Worm (Caenorhabditis elegans): ENCODE data around the gene fbxb-44.

The fbxb-44 gene

DNA sequence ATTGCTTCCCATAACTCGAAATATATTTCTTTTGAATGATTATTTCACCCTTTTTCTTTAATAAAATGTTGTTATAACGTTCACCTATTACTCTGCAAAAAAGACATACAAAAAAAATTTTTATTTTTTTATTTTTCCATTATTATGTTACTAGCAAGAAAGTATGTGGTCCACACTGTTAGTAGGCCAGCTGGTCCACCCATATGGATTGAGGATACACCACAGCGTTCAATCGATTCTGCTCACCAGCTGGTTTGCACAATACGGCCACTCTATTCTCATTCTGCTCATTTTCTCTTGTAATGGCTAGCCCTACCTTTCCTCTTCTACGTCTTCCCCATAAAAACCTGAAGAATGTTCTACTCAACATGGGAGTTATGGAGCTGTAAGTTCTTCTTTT, at the start of gene fbxb-44:
TSS of gene fbxb-44 (plus strand) at position 301 of the 400 bp plus-strand sequence.
- TF ChIP-seq hif-1 (tag; optimal IDR thresholded peaks at IDR 0.05) (no peak), dve-1 (tag; optimal IDR thresholded peaks at IDR 0.05; ENCODE audit: insufficient read depth) (no peak), spr-3 (GFP tag; optimal IDR thresholded peaks at IDR 0.05) (no peak), madf-9 (GFP tag; conservative IDR thresholded peaks at IDR 0.05) (no peak), lin-15B (tag; optimal IDR thresholded peaks at IDR 0.05) (no peak), aha-1 (tag) (no peak), nhr-102 (tag; optimal IDR thresholded peaks at IDR 0.05) (no peak), nhr-41 (GFP tag; IDR thresholded peaks at IDR 0.05) (no peak), nhr-42 (GFP tag; IDR thresholded peaks at IDR 0.05) (no peak), duxl-1 (tag; optimal IDR thresholded peaks at IDR 0.05; ENCODE audit: poor library complexity) (no peak), nhr-76 (tag; optimal IDR thresholded peaks at IDR 0.05) (no peak), ZK546.5 (tag; optimal IDR thresholded peaks at IDR 0.05) (no peak), T26A8.4 (GFP tag; IDR thresholded peaks at IDR 0.05) (no peak), ceh-44 (GFP tag; IDR thresholded peaks at IDR 0.05) (no peak), daf-19 (GFP tag; conservative IDR thresholded peaks at IDR 0.05) (no peak), saeg-2 (GFP tag; IDR thresholded peaks at IDR 0.05) (no peak), tra-1 (GFP tag; IDR thresholded peaks at IDR 0.05) (no peak)

DNA sequence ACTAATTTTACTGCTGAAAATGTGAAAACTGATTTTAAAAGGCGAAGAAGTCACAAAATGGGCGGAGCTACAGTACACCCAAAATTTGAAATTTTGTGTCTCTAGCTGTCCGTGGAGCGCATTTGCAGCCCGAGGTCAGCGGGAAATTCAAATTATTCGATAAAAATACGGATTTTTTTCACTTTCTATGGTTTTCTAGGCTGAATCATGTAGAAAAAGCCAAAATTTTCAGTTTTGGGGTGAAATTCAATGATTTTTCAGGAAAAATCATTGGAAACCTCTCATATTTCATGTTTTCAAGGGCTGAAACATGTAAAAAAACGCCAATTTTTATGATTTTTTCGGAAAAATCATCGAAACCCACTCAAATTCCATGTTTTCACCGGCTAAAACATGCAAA, 47.9 kb upstream of the fbxb-44 start:
- no peak for TF ChIP-seq F10B5.3 (tag; optimal IDR thresholded peaks at IDR 0.05)
- peak; percentile 90 for TF ChIP-seq aha-1 (tag)

DNA sequence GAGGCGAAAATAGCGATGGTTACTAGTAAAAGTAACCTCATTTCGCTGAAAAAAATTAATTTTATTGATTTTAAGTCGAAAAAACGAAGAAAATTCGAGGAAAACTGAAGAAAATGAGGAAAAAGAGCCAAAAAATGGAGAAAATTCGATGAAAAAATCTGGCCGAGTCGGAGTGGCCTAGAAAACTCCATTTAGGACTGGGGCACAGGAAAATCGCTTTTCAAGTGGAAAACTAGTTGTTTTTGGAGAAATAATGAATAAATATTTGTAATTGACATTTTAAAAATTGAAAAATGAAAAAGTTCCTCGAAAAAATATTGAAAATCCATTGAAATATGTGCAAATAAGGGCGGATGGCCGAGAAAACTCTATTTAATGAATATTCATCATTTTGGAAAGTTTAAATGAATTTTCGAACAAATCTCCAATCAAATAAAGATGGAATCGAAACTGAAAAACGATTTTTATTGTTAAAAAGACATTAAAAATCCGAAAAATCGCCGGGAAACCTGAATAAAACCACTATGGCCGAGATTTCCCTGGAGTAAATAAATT, 38.3 kb upstream of the fbxb-44 start, which contains the start of gene emc-1:
TSS of gene emc-1 (minus strand) at position 45 of the 555 bp plus-strand sequence.
- TF ChIP-seq mes-2 (tag; optimal IDR thresholded peaks at IDR 0.05; ENCODE audit: poor library complexity, severe bottlenecking) (peak; percentile 59), nhr-25 (tag; optimal IDR thresholded peaks at IDR 0.05; ENCODE audit: borderline replicate concordance, insufficient read depth) (no peak), lin-38 (GFP tag; IDR thresholded peaks at IDR 0.05) (no peak), Y105C5A.15 (GFP tag; IDR thresholded peaks at IDR 0.05) (no peak), aha-1 (tag) (no peak), dmd-6 (GFP tag; IDR thresholded peaks at IDR 0.05) (no peak), nhr-76 (tag; optimal IDR thresholded peaks at IDR 0.05) (no peak), unc-62 (GFP tag; optimal IDR thresholded peaks at IDR 0.05 in 1 of 2) (no peak), unc-62 (tag; optimal IDR thresholded peaks at IDR 0.05) (no peak), hif-1 (tag; optimal IDR thresholded peaks at IDR 0.05) (peak in 1 of 2 experiments; percentile 68), zfp-2 (tag; optimal IDR thresholded peaks at IDR 0.05) (no peak)

DNA sequence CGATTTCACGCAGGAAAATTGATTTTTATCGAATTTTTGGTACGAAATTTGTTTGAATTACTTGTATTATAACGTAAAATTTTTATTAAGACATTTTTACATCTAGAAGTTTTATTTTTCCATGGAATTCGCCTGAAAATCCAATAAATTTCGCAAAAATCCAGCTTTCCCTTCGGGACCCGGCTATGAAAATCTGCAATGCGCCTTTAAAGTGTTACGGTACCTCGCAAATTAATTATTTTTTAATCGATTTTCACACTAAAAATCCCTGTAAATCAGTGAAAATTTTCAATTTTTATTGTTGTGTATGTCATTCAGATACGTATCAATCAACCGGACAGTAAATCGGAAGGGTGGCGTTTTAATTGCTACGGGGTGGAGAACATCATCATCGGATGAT, 37.7 kb upstream of the fbxb-44 start:
- TF ChIP-seq hif-1 (tag; optimal IDR thresholded peaks at IDR 0.05), result no peak
- TF ChIP-seq hlh-30 (tag; optimal IDR thresholded peaks at IDR 0.05; ENCODE audit: insufficient read depth), result no peak
- TF ChIP-seq snpc-4 (tag; optimal IDR thresholded peaks at IDR 0.05), result no peak
- no peak for TF ChIP-seq ZK337.2 (GFP tag; IDR thresholded peaks at IDR 0.05)
- TF ChIP-seq saeg-2 (GFP tag; IDR thresholded peaks at IDR 0.05), result no peak
- TF ChIP-seq mdt-29 (GFP tag; IDR thresholded peaks at IDR 0.05), result no peak
- TF ChIP-seq mdl-1 (tag; optimal IDR thresholded peaks at IDR 0.05), result no peak
- no peak for TF ChIP-seq aha-1 (tag)
- TF ChIP-seq hmg-1.1 (GFP tag; IDR thresholded peaks at IDR 0.05), result no peak
- no peak for TF ChIP-seq attf-4 (tag; optimal IDR thresholded peaks at IDR 0.05)
- TF ChIP-seq lim-7 (GFP tag; IDR thresholded peaks at IDR 0.05), result no peak
- no peak for TF ChIP-seq hlh-11 (tag; optimal IDR thresholded peaks at IDR 0.05)
- TF ChIP-seq mep-1 (tag; optimal IDR thresholded peaks at IDR 0.05), result no peak
- no peak for TF ChIP-seq lin-1 (GFP tag; IDR thresholded peaks at IDR 0.05)
- no peak for TF ChIP-seq ceh-20 (GFP tag; IDR thresholded peaks at IDR 0.05)
- TF ChIP-seq nhr-102 (tag; optimal IDR thresholded peaks at IDR 0.05), result no peak
- TF ChIP-seq zag-1 (tag; optimal IDR thresholded peaks at IDR 0.05), result no peak
- no peak for TF ChIP-seq nhr-28 (tag; optimal IDR thresholded peaks at IDR 0.05)
